Fruit fly (Drosophila melanogaster): ENCODE results near the gene sinah.
A peak's percentile ranks its signal among the peaks of the same experiment; 100 is the strongest.

Gene sinah

DNA sequence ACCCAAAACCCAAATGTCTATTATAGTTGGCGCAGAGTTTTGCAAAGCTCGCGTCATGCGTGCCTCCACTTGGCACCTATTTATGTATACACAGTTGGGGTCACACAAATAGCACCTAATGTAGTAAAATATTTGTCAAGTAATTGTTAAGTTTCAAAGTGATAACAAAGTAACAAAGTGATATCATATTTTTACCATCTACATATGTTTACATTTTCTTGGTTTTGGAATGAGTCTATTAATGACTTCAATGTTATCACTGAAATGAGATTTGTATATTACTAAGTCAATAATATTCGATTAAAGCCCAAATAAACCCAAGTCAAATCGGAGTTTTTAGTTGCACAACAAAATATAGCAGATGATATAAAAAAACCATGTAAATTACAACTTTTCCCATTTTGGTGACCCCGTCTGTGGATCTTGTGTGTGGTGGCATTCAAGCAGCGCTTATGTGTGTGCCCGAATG lies 13.6 kb downstream of the sinah start (continued):
- no peak for TF ChIP-seq CG32767 (GFP tag; IDR thresholded peaks at IDR 0.05)
- peak; percentile 83 for TF ChIP-seq Sox100B (GFP tag; optimal IDR thresholded peaks at IDR 0.05)
- peak; percentile 28 for TF ChIP-seq Dad (GFP tag; optimal IDR thresholded peaks at IDR 0.05)
- peak; percentile 75 for TF ChIP-seq Hsf (GFP tag; optimal IDR thresholded peaks at IDR 0.05)
- TF ChIP-seq pum (GFP tag; optimal IDR thresholded peaks at IDR 0.05): peak; percentile 22
- peak; percentile 42; the same call in 1 of the 2 replicates for TF ChIP-seq vvl (GFP tag; IDR thresholded peaks at IDR 0.05)
- TF ChIP-seq Kr (GFP tag; optimal IDR thresholded peaks at IDR 0.05): no peak
- TF ChIP-seq CG16779 (GFP tag; IDR thresholded peaks at IDR 0.05): no peak
- TF ChIP-seq CG14050 (GFP tag; IDR thresholded peaks at IDR 0.05): no peak; the same call in 1 of the 3 replicates
- TF ChIP-seq Ssrp (tag; optimal IDR thresholded peaks at IDR 0.05): peak; percentile 72
- TF ChIP-seq CG4854 (GFP tag; optimal IDR thresholded peaks at IDR 0.05): peak; percentile 29
- TF ChIP-seq ttk (GFP tag; IDR thresholded peaks at IDR 0.05): peak; percentile 32; the same call in 1 of the 2 replicates
- TF ChIP-seq D19A (tag; optimal IDR thresholded peaks at IDR 0.05): peak; percentile 54

dm6 chr3L:16873127-16873543 lies 14.3 kb downstream of the sinah start:
- TF ChIP-seq dmrt99B (tag; optimal IDR thresholded peaks at IDR 0.05) (peak; percentile 62), nerfin-1 (tag; optimal IDR thresholded peaks at IDR 0.05) (peak; percentile 22), stc (GFP tag; IDR thresholded peaks at IDR 0.05) (no peak), sens (GFP tag) (peak; percentile 86), Blimp-1 (GFP tag; optimal IDR thresholded peaks at IDR 0.05) (peak; percentile 42), pnt (GFP tag; optimal IDR thresholded peaks at IDR 0.05) (peak; percentile 24), pho (GFP tag; optimal IDR thresholded peaks at IDR 0.05) (no peak), CG4854 (GFP tag; optimal IDR thresholded peaks at IDR 0.05) (no peak), MBD-R2 (GFP tag; IDR thresholded peaks at IDR 0.05) (no peak), Ets65A (GFP tag) (peak; percentile 79), br (optimal IDR thresholded peaks at IDR 0.05) (no peak), CG11247 (GFP tag; IDR thresholded peaks at IDR 0.05) (no peak), CG10654 (GFP tag; optimal IDR thresholded peaks at IDR 0.05) (peak; percentile 5), nmo (GFP tag; optimal IDR thresholded peaks at IDR 0.05) (peak; percentile 57), tap (tag; optimal IDR thresholded peaks at IDR 0.05) (peak; percentile 34), CG10979 (tag; optimal IDR thresholded peaks at IDR 0.05) (peak; percentile 59), chif (GFP tag; optimal IDR thresholded peaks at IDR 0.05) (no peak), CG4282 (GFP tag; optimal IDR thresholded peaks at IDR 0.05) (no peak), bcd (GFP tag; optimal IDR thresholded peaks at IDR 0.05) (peak; percentile 24), CG11504 (tag; optimal IDR thresholded peaks at IDR 0.05) (peak; percentile 52), Eip74EF (GFP tag; optimal IDR thresholded peaks at IDR 0.05) (peak in 1 of 2 experiments; percentile 20), CG11085 (GFP tag; IDR thresholded peaks at IDR 0.05) (no peak), CG2712 (tag; optimal IDR thresholded peaks at IDR 0.05) (peak; percentile 4), jigr1 (GFP tag; IDR thresholded peaks at IDR 0.05) (no peak), trem (tag; optimal IDR thresholded peaks at IDR 0.05) (peak; percentile 28), CG33557 (GFP tag; optimal IDR thresholded peaks at IDR 0.05) (no peak), Gsc (GFP tag; IDR thresholded peaks at IDR 0.05) (no peak), CG7839 (tag; optimal IDR thresholded peaks at IDR 0.05) (peak; percentile 35), Meics (GFP tag; optimal IDR thresholded peaks at IDR 0.05) (no peak), bab2 (GFP tag; optimal IDR thresholded peaks at IDR 0.05) (no peak), CG17359 (tag; optimal IDR thresholded peaks at IDR 0.05) (peak; percentile 30), kah (GFP tag; optimal IDR thresholded peaks at IDR 0.05) (no peak), phol (tag; optimal IDR thresholded peaks at IDR 0.05) (peak; percentile 69), ATbp (GFP tag; optimal IDR thresholded peaks at IDR 0.05) (peak; percentile 20), Rx (GFP tag; IDR thresholded peaks at IDR 0.05) (no peak), exex (tag; optimal IDR thresholded peaks at IDR 0.05) (peak; percentile 21), CG2678 (tag; optimal IDR thresholded peaks at IDR 0.05) (peak; percentile 69), Nf-YA (GFP tag; IDR thresholded peaks at IDR 0.05) (0 out of 2 replicates have a peak, but pooled peaks have one; percentile 50), mam (GFP tag; optimal IDR thresholded peaks at IDR 0.05) (no peak)
